Fruit fly (Drosophila melanogaster) Kc167 (cell line): Measurements from ENCODE around the gene CG13024.

ENCODE experiments used
- Sin3A ChIP-seq: fragments of >200 bp; optimal IDR thresholded peaks from 2 replicates; lab custom pipeline; 2018; ENCODE audit warnings: missing external identifiers
- h ChIP-seq: fragments of >200 bp; optimal IDR thresholded peaks from 3 replicates; lab custom pipeline; 2018; ENCODE audit warnings: missing external identifiers
- psq ChIP-seq: fragments of >200 bp; optimal IDR thresholded peaks from 2 replicates; lab custom pipeline; 2017; ENCODE audit warnings: missing external identifiers

DNA sequence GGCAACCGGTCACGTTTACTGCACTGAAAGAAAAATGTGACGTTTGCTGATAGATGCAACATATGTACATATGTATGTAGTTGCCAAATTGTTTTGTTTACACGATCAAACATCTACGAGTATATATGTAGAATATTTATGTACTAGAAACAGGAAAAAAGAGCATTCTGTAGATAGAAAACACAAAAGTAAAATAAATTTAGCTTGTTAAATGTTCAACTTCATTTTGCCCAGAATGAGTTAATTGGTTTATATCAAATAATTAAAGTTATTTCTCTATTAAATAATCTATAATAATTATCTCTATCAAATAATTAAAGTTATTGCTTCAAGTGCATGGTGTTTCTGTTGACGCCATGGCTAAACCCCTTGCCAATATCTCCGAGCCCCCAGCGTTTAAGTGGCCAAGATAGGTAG is 44.3 kb upstream of the CG13024 start:
- TF ChIP-seq Sin3A (lab: Kevin White, UChicago): no peak
- no peak for TF ChIP-seq h (lab: Kevin White, UChicago)
- no peak for TF ChIP-seq psq
